Fruit fly (Drosophila melanogaster): ENCODE measurements around the gene CCT2.

The CCT2 gene

dm6 chrX:9047725-9048384 lies 41.5 kb upstream of the CCT2 start (continued):
- TF ChIP-seq CG12659 (GFP tag; optimal IDR thresholded peaks at IDR 0.05): peak; percentile 52
- TF ChIP-seq CG7963 (GFP tag; IDR thresholded peaks at IDR 0.05; ENCODE audit: partially characterized antibody): no peak
- peak; percentile 82 for TF ChIP-seq Ssrp (tag; optimal IDR thresholded peaks at IDR 0.05)
- no peak for TF ChIP-seq CG4854 (GFP tag; optimal IDR thresholded peaks at IDR 0.05)
- peak; percentile 3 for TF ChIP-seq chn (GFP tag; optimal IDR thresholded peaks at IDR 0.05)
- no peak for TF ChIP-seq CG14965 (GFP tag; optimal IDR thresholded peaks at IDR 0.05; ENCODE audit: borderline replicate concordance)
- no peak for TF ChIP-seq dimm (GFP tag; IDR thresholded peaks at IDR 0.05)
- peak; percentile 35 for TF ChIP-seq CG30020 (tag; optimal IDR thresholded peaks at IDR 0.05)
- no peak for TF ChIP-seq fru (optimal IDR thresholded peaks at IDR 0.05)
- no peak for TF ChIP-seq sna (GFP tag; IDR thresholded peaks at IDR 0.05; ENCODE audit: partially characterized antibody)
- peak; percentile 77 for TF ChIP-seq fd96Cb (tag; optimal IDR thresholded peaks at IDR 0.05)
- TF ChIP-seq yki (optimal IDR thresholded peaks at IDR 0.05): no peak
- no peak for TF ChIP-seq wek (GFP tag; optimal IDR thresholded peaks at IDR 0.05)
- peak; percentile 80 for TF ChIP-seq CG8388 (GFP tag; optimal IDR thresholded peaks at IDR 0.05)
- TF ChIP-seq B-H2 (GFP tag; optimal IDR thresholded peaks at IDR 0.05): no peak
- TF ChIP-seq CG14014 (GFP tag; IDR thresholded peaks at IDR 0.05): peak; percentile 42; the same call in 1 of the 2 replicates
- no peak for TF ChIP-seq Neu2 (GFP tag; optimal IDR thresholded peaks at IDR 0.05; ENCODE audit: borderline replicate concordance)
- no peak for TF ChIP-seq E2f2 (GFP tag; IDR thresholded peaks at IDR 0.05)
- no peak for TF ChIP-seq CG10565 (GFP tag; optimal IDR thresholded peaks at IDR 0.05)
- TF ChIP-seq CG16815 (GFP tag; optimal IDR thresholded peaks at IDR 0.05): peak; percentile 63
- peak; percentile 81 for TF ChIP-seq CG10267 (tag; optimal IDR thresholded peaks at IDR 0.05)
- TF ChIP-seq dan (GFP tag; IDR thresholded peaks at IDR 0.05): no peak
- no peak for TF ChIP-seq zfh2 (GFP tag; optimal IDR thresholded peaks at IDR 0.05)
- peak; percentile 55 for TF ChIP-seq Hr3 (GFP tag; optimal IDR thresholded peaks at IDR 0.05)
- TF ChIP-seq CG15514 (GFP tag; optimal IDR thresholded peaks at IDR 0.05): no peak
- no peak for TF ChIP-seq CG2129 (GFP tag; IDR thresholded peaks at IDR 0.05; ENCODE audit: partially characterized antibody)
- TF ChIP-seq CG18619 (GFP tag; optimal IDR thresholded peaks at IDR 0.05): peak; percentile 31
- TF ChIP-seq esg (GFP tag; conservative IDR thresholded peaks at IDR 0.05): peak; percentile 62
- TF ChIP-seq sisA (GFP tag; IDR thresholded peaks at IDR 0.05): peak; percentile 40; the same call in 1 of the 2 replicates
- TF ChIP-seq Stat92E (GFP tag; optimal IDR thresholded peaks at IDR 0.05): peak in 1 of 3 experiments; percentile 78
- peak; percentile 1 for TF ChIP-seq tio (GFP tag; optimal IDR thresholded peaks at IDR 0.05)
- TF ChIP-seq Poxn (GFP tag; IDR thresholded peaks at IDR 0.05): no peak
- peak in 1 of 2 experiments; percentile 4 for TF ChIP-seq crp (GFP tag; optimal IDR thresholded peaks at IDR 0.05)
- TF ChIP-seq Ptx1 (GFP tag; IDR thresholded peaks at IDR 0.05): peak; percentile 57
- TF ChIP-seq lola (GFP tag; optimal IDR thresholded peaks at IDR 0.05): peak in 1 of 3 experiments; percentile 89
- TF ChIP-seq CG18011 (GFP tag; optimal IDR thresholded peaks at IDR 0.05): no peak
- no peak for TF ChIP-seq Sry-δ (GFP tag; optimal IDR thresholded peaks at IDR 0.05)
- peak; percentile 50 for TF ChIP-seq Vsx1 (GFP tag; optimal IDR thresholded peaks at IDR 0.05)
- TF ChIP-seq CrebB (tag; optimal IDR thresholded peaks at IDR 0.05): no peak
- peak; percentile 79 for TF ChIP-seq unpg (GFP tag; optimal IDR thresholded peaks at IDR 0.05)
- no peak for TF ChIP-seq CG43689 (GFP tag; IDR thresholded peaks at IDR 0.05)
- no peak for TF ChIP-seq CG11247 (GFP tag; IDR thresholded peaks at IDR 0.05)
- TF ChIP-seq ara (GFP tag; IDR thresholded peaks at IDR 0.05): peak; percentile 62; the same call in 1 of the 2 replicates
- TF ChIP-seq cwo (GFP tag; optimal IDR thresholded peaks at IDR 0.05): no peak
- no peak for TF ChIP-seq HLHmδ (GFP tag; optimal IDR thresholded peaks at IDR 0.05)
- TF ChIP-seq trh (GFP tag; optimal IDR thresholded peaks at IDR 0.05): no peak
- TF ChIP-seq sima (GFP tag; optimal IDR thresholded peaks at IDR 0.05): no peak
- TF ChIP-seq so (GFP tag; IDR thresholded peaks at IDR 0.05): peak; percentile 59; the same call in 1 of the 3 replicates
- no peak for TF ChIP-seq h (optimal IDR thresholded peaks at IDR 0.05)
